Fruit fly (Drosophila melanogaster) whole organism, prepupa: ENCODE data around the gene Fpgs1.

Source experiments
- Blimp-1 ChIP-seq: fragments of 200-800 bp; sonication (Bioruptor generic); optimal IDR thresholded peaks from 3 replicates; lab custom pipeline; 2017; ENCODE audit warnings: missing biosample characterization, missing genetic modification characterization, mild to moderate bottlenecking, moderate library complexity, missing genetic modification reagents
- CG11294 ChIP-seq: fragments of 200-800 bp; sonication (Bioruptor generic); IDR thresholded peaks from 2 replicates; pipeline ENCODE4 v1.3.6; 2022; ENCODE audit warnings: missing biosample characterization, missing genetic modification characterization
- CG11762 ChIP-seq: fragments of 200-800 bp; sonication (Bioruptor generic); optimal IDR thresholded peaks from 3 replicates; lab custom pipeline; 2016; ENCODE audit warnings: missing biosample characterization, missing genetic modification characterization; ENCODE audit not compliant: insufficient read depth
- CG11902 ChIP-seq: fragments of 200-800 bp; sonication (Bioruptor generic); optimal IDR thresholded peaks from 3 replicates; lab custom pipeline; 2016; ENCODE audit warnings: missing biosample characterization, missing genetic modification characterization
- CG15336 ChIP-seq: fragments of 200-800 bp; sonication (Bioruptor generic); IDR thresholded peaks from 2 replicates; pipeline ENCODE4 v1.3.6; 2022; ENCODE audit warnings: missing biosample characterization, missing genetic modification characterization
- CG1621 ChIP-seq: fragments of 200-800 bp; sonication (Bioruptor generic); optimal IDR thresholded peaks from 3 replicates; lab custom pipeline; 2018; ENCODE audit warnings: missing biosample characterization, mild to moderate bottlenecking, missing genetic modification characterization
- CG16779 ChIP-seq: fragments of 200-800 bp; sonication (Bioruptor generic); optimal IDR thresholded peaks from 3 replicates; lab custom pipeline; 2017; ENCODE audit warnings: missing biosample characterization, mild to moderate bottlenecking, missing genetic modification characterization
- CG3032 ChIP-seq: fragments of 200-800 bp; optimal IDR thresholded peaks from 2 replicates; lab custom pipeline; 2019; ENCODE audit warnings: missing biosample characterization, mild to moderate bottlenecking, missing genetic modification characterization, moderate library complexity
- CG31627 ChIP-seq: fragments of 200-800 bp; sonication (Bioruptor generic); optimal IDR thresholded peaks from 3 replicates; lab custom pipeline; 2016; ENCODE audit warnings: missing biosample characterization, missing genetic modification characterization
- CG32006 ChIP-seq: fragments of 200-800 bp; sonication (Bioruptor generic); optimal IDR thresholded peaks from 3 replicates; lab custom pipeline; 2017; ENCODE audit warnings: missing biosample characterization, mild to moderate bottlenecking, missing genetic modification characterization
- CG3919 ChIP-seq: fragments of 200-800 bp; sonication (Bioruptor generic); optimal IDR thresholded peaks from 3 replicates; lab custom pipeline; 2016; ENCODE audit warnings: missing biosample characterization, missing genetic modification characterization
- CG4318 ChIP-seq: fragments of 200-800 bp; sonication (Bioruptor generic); optimal IDR thresholded peaks from 3 replicates; lab custom pipeline; 2017; ENCODE audit warnings: missing biosample characterization, mild to moderate bottlenecking, missing genetic modification characterization
- CG6163 ChIP-seq: fragments of 200-800 bp; sonication (Bioruptor generic); IDR thresholded peaks from 3 replicates; pipeline ENCODE4 v1.3.6; 2022; ENCODE audit warnings: missing biosample characterization, missing genetic modification characterization
- CG6792 ChIP-seq: fragments of 200-800 bp; sonication (Bioruptor generic); optimal IDR thresholded peaks from 3 replicates; lab custom pipeline; 2016; ENCODE audit warnings: missing biosample characterization, missing genetic modification characterization
- CG7368 ChIP-seq: fragments of 200-800 bp; sonication (Bioruptor generic); optimal IDR thresholded peaks from 3 replicates; lab custom pipeline; 2016; ENCODE audit warnings: missing biosample characterization, missing genetic modification characterization
- CG8119 ChIP-seq: fragments of 200-800 bp; sonication (Bioruptor generic); IDR thresholded peaks from 3 replicates; pipeline ENCODE4 v1.3.6; 2022; ENCODE audit warnings: missing biosample characterization, missing genetic modification characterization
- CG8319 ChIP-seq: fragments of 200-800 bp; sonication (Bioruptor generic); optimal IDR thresholded peaks from 3 replicates; lab custom pipeline; 2016; ENCODE audit warnings: missing biosample characterization, missing genetic modification characterization
- CG8632 ChIP-seq: fragments of 200-800 bp; sonication (Bioruptor generic); optimal IDR thresholded peaks from 3 replicates; lab custom pipeline; 2016; ENCODE audit warnings: missing biosample characterization, missing genetic modification characterization
- CG9139 ChIP-seq: fragments of 200-800 bp; sonication (Bioruptor generic); optimal IDR thresholded peaks from 3 replicates; lab custom pipeline; 2017; ENCODE audit warnings: missing biosample characterization, mild to moderate bottlenecking, missing genetic modification characterization
- Eip75B ChIP-seq: fragments of 200-800 bp; sonication (Bioruptor generic); optimal IDR thresholded peaks from 3 replicates; lab custom pipeline; 2016; ENCODE audit warnings: missing biosample characterization, missing genetic modification characterization
- Eip78C ChIP-seq: fragments of 200-800 bp; sonication (Bioruptor generic); peaks from one replicate; lab custom pipeline; 2016; ENCODE audit warnings: missing biosample characterization, missing genetic modification characterization
- Eip93F ChIP-seq: fragments of 200-800 bp; sonication (Bioruptor generic); optimal IDR thresholded peaks from 2 replicates; lab custom pipeline; 2016; ENCODE audit warnings: missing biosample characterization, mild to moderate bottlenecking, missing genetic modification characterization
- Ets21C ChIP-seq: fragments of 200-800 bp; sonication (Bioruptor generic); optimal IDR thresholded peaks from 3 replicates; lab custom pipeline; 2016; ENCODE audit warnings: missing biosample characterization, missing genetic modification characterization
- Ets96B ChIP-seq: fragments of 200-800 bp; optimal IDR thresholded peaks from 2 replicates; lab custom pipeline; 2019; ENCODE audit warnings: missing biosample characterization, mild to moderate bottlenecking, missing genetic modification characterization, moderate library complexity
- Gug ChIP-seq: fragments of 200-800 bp; sonication (Bioruptor generic); IDR thresholded peaks from 2 replicates; pipeline ENCODE4 v1.3.6; 2022; ENCODE audit warnings: missing biosample characterization, missing genetic modification characterization
- Hr38 ChIP-seq: sonication (Bioruptor generic); optimal IDR thresholded peaks from 2 replicates; lab custom pipeline; 2016; ENCODE audit warnings: missing biosample characterization, missing genetic modification characterization
- Hr4 ChIP-seq: fragments of 200-800 bp; sonication (Bioruptor generic); optimal IDR thresholded peaks from 3 replicates; lab custom pipeline; 2016; ENCODE audit warnings: missing biosample characterization, missing genetic modification characterization
- Lpt ChIP-seq: fragments of 200-800 bp; sonication (Bioruptor generic); optimal IDR thresholded peaks from 3 replicates; lab custom pipeline; 2016; ENCODE audit warnings: missing biosample characterization, missing genetic modification characterization
- Met ChIP-seq: fragments of 200-800 bp; sonication (Bioruptor generic); optimal IDR thresholded peaks from 3 replicates; lab custom pipeline; 2016; ENCODE audit warnings: missing biosample characterization, missing genetic modification characterization
- OdsH ChIP-seq: fragments of 200-800 bp; sonication (Bioruptor generic); optimal IDR thresholded peaks from 3 replicates; lab custom pipeline; 2016; ENCODE audit warnings: missing biosample characterization, missing genetic modification characterization
- Sox102F ChIP-seq: fragments of 200-800 bp; sonication (Bioruptor generic); optimal IDR thresholded peaks from 2 replicates; lab custom pipeline; 2016; ENCODE audit warnings: missing biosample characterization, mild to moderate bottlenecking, missing genetic modification characterization
- Sox14 ChIP-seq: fragments of 200-800 bp; sonication (Bioruptor generic); optimal IDR thresholded peaks from 3 replicates; lab custom pipeline; 2016; ENCODE audit warnings: missing biosample characterization, missing genetic modification characterization
- Sox15 ChIP-seq: fragments of 200-800 bp; sonication (Bioruptor generic); optimal IDR thresholded peaks from 3 replicates; lab custom pipeline; 2016; ENCODE audit warnings: missing biosample characterization, missing genetic modification characterization
- achi ChIP-seq: fragments of 200-800 bp; sonication (Bioruptor generic); optimal IDR thresholded peaks from 3 replicates; lab custom pipeline; 2016; ENCODE audit warnings: missing biosample characterization, missing genetic modification characterization
- acj6 ChIP-seq: fragments of 200-800 bp; sonication (Bioruptor generic); optimal IDR thresholded peaks from 3 replicates; lab custom pipeline; 2016; ENCODE audit warnings: missing biosample characterization, missing genetic modification characterization
- cyc ChIP-seq: fragments of 200-800 bp; sonication (Bioruptor generic); optimal IDR thresholded peaks from 3 replicates; lab custom pipeline; 2016; ENCODE audit warnings: missing biosample characterization, missing genetic modification characterization
- dsx ChIP-seq: fragments of 200-800 bp; optimal IDR thresholded peaks from 3 replicates; lab custom pipeline; 2019; ENCODE audit warnings: missing biosample characterization, mild to moderate bottlenecking, missing genetic modification characterization, moderate library complexity; ENCODE audit not compliant: poor library complexity, severe bottlenecking
- fd59A ChIP-seq: fragments of 200-800 bp; sonication (Bioruptor generic); optimal IDR thresholded peaks from 2 replicates; lab custom pipeline; 2017; ENCODE audit warnings: missing biosample characterization, mild to moderate bottlenecking, missing genetic modification characterization, missing genetic modification reagents
- fd85E ChIP-seq: fragments of 200-800 bp; sonication (Bioruptor generic); optimal IDR thresholded peaks from 3 replicates; lab custom pipeline; 2016; ENCODE audit warnings: missing biosample characterization, missing genetic modification characterization
- fkh ChIP-seq: fragments of 200-800 bp; sonication (Bioruptor generic); optimal IDR thresholded peaks from 3 replicates; lab custom pipeline; 2017; ENCODE audit warnings: missing biosample characterization, mild to moderate bottlenecking, missing genetic modification characterization, moderate library complexity
- net ChIP-seq: fragments of 200-800 bp; sonication (Bioruptor generic); optimal IDR thresholded peaks from 3 replicates; lab custom pipeline; 2016; ENCODE audit warnings: missing biosample characterization, missing genetic modification characterization
- pdm3 ChIP-seq: fragments of 200-800 bp; sonication (Bioruptor generic); optimal IDR thresholded peaks from 3 replicates; lab custom pipeline; 2016; ENCODE audit warnings: missing biosample characterization, missing genetic modification characterization
- salr ChIP-seq, 2 experiments: fragments of 200-800 bp; sonication (Bioruptor generic); optimal IDR thresholded peaks; 3 replicates each; lab custom pipeline; 2016 to 2018; ENCODE audit warnings: missing biosample characterization in 2 of 2, missing genetic modification characterization in 2 of 2, mild to moderate bottlenecking in 1 of 2
- spab ChIP-seq: fragments of 200-800 bp; sonication (Bioruptor generic); optimal IDR thresholded peaks from 2 replicates; lab custom pipeline; 2017; ENCODE audit warnings: missing biosample characterization, mild to moderate bottlenecking, missing genetic modification characterization, missing genetic modification reagents
- ss ChIP-seq, 2 experiments: fragments of 200-800 bp; sonication (Bioruptor generic); optimal IDR thresholded peaks; 2 replicates in 1 of 2; 3 replicates in 1 of 2; lab custom pipeline; 2017 to 2018; ENCODE audit warnings: mild to moderate bottlenecking in 2 of 2, missing biosample characterization in 2 of 2, missing genetic modification characterization in 2 of 2, moderate library complexity in 1 of 2
- svp ChIP-seq: fragments of 200-800 bp; sonication (Bioruptor generic); peaks from one replicate; lab custom pipeline; 2016; ENCODE audit warnings: missing biosample characterization, missing genetic modification characterization
- topi ChIP-seq: fragments of 200-800 bp; sonication (Bioruptor generic); optimal IDR thresholded peaks from 3 replicates; lab custom pipeline; 2016; ENCODE audit warnings: missing biosample characterization, missing genetic modification characterization

Fpgs1 gene

dm6 chrX:12662679-12663463 is 51.2 kb downstream of the Fpgs1 start (continued):
- peak; percentile 17 for TF ChIP-seq fd59A (GFP tag; lab: Kevin White, UChicago)
- TF ChIP-seq fkh (GFP tag; lab: Kevin White, UChicago), result no peak
- TF ChIP-seq topi (GFP tag; lab: Kevin White, UChicago), result peak; percentile 66
- TF ChIP-seq CG11762 (GFP tag; lab: Kevin White, UChicago), result peak; percentile 35
- peak; percentile 29 for TF ChIP-seq CG31627 (GFP tag; lab: Kevin White, UChicago)
- peak; percentile 68 for TF ChIP-seq acj6 (GFP tag; lab: Kevin White, UChicago)
- TF ChIP-seq CG16779 (tag; lab: Kevin White, UChicago), result no peak
- TF ChIP-seq Sox102F (GFP tag; lab: Kevin White, UChicago), result peak; percentile 47
- peak; percentile 46 for TF ChIP-seq Ets21C (GFP tag; lab: Kevin White, UChicago)
- TF ChIP-seq CG4318, result peak; percentile 33
- peak in 1 of 2 experiments; percentile 34 for TF ChIP-seq ss (GFP tag; optimal IDR thresholded peaks at IDR 0.05; lab: Kevin White, UChicago)
- no peak for TF ChIP-seq Lpt
- peak; percentile 54 for TF ChIP-seq achi (GFP tag; lab: Kevin White, UChicago)
- peak; percentile 35 for TF ChIP-seq net (GFP tag; lab: Kevin White, UChicago)
- TF ChIP-seq fd85E (GFP tag; lab: Kevin White, UChicago), result no peak
- peak; percentile 28 for TF ChIP-seq cyc
- TF ChIP-seq dsx, result peak; percentile 51
- peak; percentile 77 for TF ChIP-seq svp
- TF ChIP-seq Eip93F, result peak; percentile 21
- peak; percentile 56 for TF ChIP-seq OdsH (GFP tag; lab: Kevin White, UChicago)
- peak; percentile 85 for TF ChIP-seq Eip78C
- no peak for TF ChIP-seq Hr38
- TF ChIP-seq salr (GFP tag; optimal IDR thresholded peaks at IDR 0.05; lab: Kevin White, UChicago), result peak in 1 of 2 experiments; percentile 48
- peak; percentile 63 for TF ChIP-seq Ets96B (tag; lab: Kevin White, UChicago)
- TF ChIP-seq Met (GFP tag; lab: Kevin White, UChicago), result peak; percentile 71
- TF ChIP-seq CG8632, result peak; percentile 69
- TF ChIP-seq spab (GFP tag; lab: Kevin White, UChicago), result peak; percentile 36
- peak; percentile 67 for TF ChIP-seq CG8119 (GFP tag; lab: Robert Waterston, UW)
- peak; percentile 22 for TF ChIP-seq Sox14 (GFP tag; lab: Kevin White, UChicago)
- no peak for TF ChIP-seq CG9139 (GFP tag; lab: Kevin White, UChicago)
- TF ChIP-seq Gug (GFP tag; lab: Robert Waterston, UW), result no peak

DNA sequence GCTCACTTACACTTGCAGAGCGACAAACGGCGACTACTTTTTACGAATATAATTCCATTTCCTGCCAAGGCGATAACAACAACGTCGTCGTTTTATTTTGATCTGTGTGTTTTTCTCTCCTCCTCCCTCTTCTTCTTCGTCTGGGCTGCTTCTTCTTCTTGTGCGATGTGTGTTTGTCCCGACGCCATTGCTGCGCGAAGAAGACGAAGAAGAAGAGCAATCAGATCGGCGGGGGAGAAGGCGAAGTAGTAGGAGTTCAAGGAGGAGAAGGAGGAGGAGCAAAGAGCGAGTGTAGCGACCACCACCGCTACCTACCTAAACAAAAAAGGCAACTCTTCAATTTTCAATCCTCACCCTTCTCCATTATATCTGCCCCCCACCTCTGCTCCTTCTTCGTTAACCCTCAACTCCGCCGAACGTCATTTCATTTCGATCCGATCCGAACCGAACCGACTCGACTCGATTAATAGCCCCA is 51.8 kb downstream of the Fpgs1 start:
- TF ChIP-seq CG3919 (no peak), CG3032 (tag; lab: Kevin White, UChicago) (peak; percentile 30), Eip75B (GFP tag; lab: Kevin White, UChicago) (no peak), spab (GFP tag; lab: Kevin White, UChicago) (no peak), CG11762 (GFP tag; lab: Kevin White, UChicago) (no peak), salr (GFP tag; optimal IDR thresholded peaks at IDR 0.05; lab: Kevin White, UChicago) (no peak), ss (GFP tag; optimal IDR thresholded peaks at IDR 0.05; lab: Kevin White, UChicago) (peak; percentile 62), CG11294 (GFP tag; lab: Robert Waterston, UW) (no peak), CG8319 (GFP tag; lab: Kevin White, UChicago) (no peak), fd85E (GFP tag; lab: Kevin White, UChicago) (no peak), OdsH (GFP tag; lab: Kevin White, UChicago) (no peak), CG1621 (peak; percentile 46), net (GFP tag; lab: Kevin White, UChicago) (no peak), CG6792 (GFP tag; lab: Kevin White, UChicago) (no peak), CG15336 (GFP tag; lab: Robert Waterston, UW) (no peak), svp (peak; percentile 68), CG31627 (GFP tag; lab: Kevin White, UChicago) (no peak), Blimp-1 (GFP tag; lab: Kevin White, UChicago) (no peak), CG11902 (no peak), CG6163 (peak; percentile 25; the same call in 1 of the 3 replicates), pdm3 (GFP tag; lab: Kevin White, UChicago) (no peak), CG7368 (GFP tag; lab: Kevin White, UChicago) (no peak), Hr4 (GFP tag; lab: Kevin White, UChicago) (no peak), fkh (GFP tag; lab: Kevin White, UChicago) (peak; percentile 23), CG32006 (GFP tag; lab: Kevin White, UChicago) (no peak), Sox15 (GFP tag; lab: Kevin White, UChicago) (no peak), Ets96B (tag; lab: Kevin White, UChicago) (peak; percentile 28), Lpt (no peak), Eip78C (no peak), Sox14 (GFP tag; lab: Kevin White, UChicago) (no peak), CG16779 (tag; lab: Kevin White, UChicago) (no peak), dsx (peak; percentile 80)
